Worm (Caenorhabditis elegans) whole organism, young adult: ENCODE measurements around the gene nhr-182.

Source experiments
- B0035.1 ChIP-seq: sonication (generic microtip); optimal IDR thresholded peaks from 2 replicates; lab custom pipeline; 2016; ENCODE audit warnings: missing genetic modification characterization, mild to moderate bottlenecking, missing compliant biosample characterization, missing genotype, missing genetic modification reagents
- B0336.3 ChIP-seq: fragments of 200-800 bp; sonication (Bioruptor generic); IDR thresholded peaks from 2 replicates; pipeline ENCODE4 v1.3.6; 2022; ENCODE audit warnings: missing genetic modification characterization, missing compliant biosample characterization
- C06A6.2 ChIP-seq: fragments of 200-800 bp; sonication (Bioruptor generic); conservative IDR thresholded peaks from 2 replicates; pipeline ENCODE4 v1.3.6; 2022; ENCODE audit warnings: missing genetic modification characterization, missing compliant biosample characterization
- F37B4.10 ChIP-seq: fragments of 200-800 bp; sonication (Bioruptor generic); IDR thresholded peaks from 2 replicates; pipeline ENCODE4 v1.3.6; 2022; ENCODE audit warnings: missing genetic modification characterization, missing compliant biosample characterization
- F55B11.4 ChIP-seq: sonication (generic microtip); optimal IDR thresholded peaks from 2 replicates; lab custom pipeline; 2016; ENCODE audit warnings: missing compliant biosample characterization, missing genetic modification characterization, borderline replicate concordance; ENCODE audit not compliant: insufficient read depth
- Y56A3A.18 ChIP-seq: fragments of 200-800 bp; sonication (Bioruptor generic); IDR thresholded peaks from 2 replicates; pipeline ENCODE4 v1.3.6; 2022; ENCODE audit warnings: missing genetic modification reagents, missing genetic modification characterization, missing compliant biosample characterization
- akir-1 ChIP-seq: fragments of 200-800 bp; sonication (Bioruptor generic); optimal IDR thresholded peaks from 2 replicates; lab custom pipeline; 2018; ENCODE audit warnings: mild to moderate bottlenecking, missing genetic modification characterization, moderate library complexity, missing compliant biosample characterization
- ama-1 ChIP-seq, 3 experiments: fragments of 150-350 bp in 1 of 3; sonication (generic microtip) in 2 of 3; optimal IDR thresholded peaks; 2 replicates each; lab custom pipeline; 2014 to 2018; ENCODE audit warnings: missing biosample characterization in 2 of 3, missing genetic modification characterization in 2 of 3, missing genetic modification reagents in 2 of 3
- atf-7 ChIP-seq: sonication (generic microtip); optimal IDR thresholded peaks from 2 replicates; lab custom pipeline; 2017; ENCODE audit warnings: mild to moderate bottlenecking, missing genetic modification characterization, missing compliant biosample characterization
- attf-5 ChIP-seq: fragments of 200-800 bp; sonication (Bioruptor generic); optimal IDR thresholded peaks from 2 replicates; lab custom pipeline; 2018; ENCODE audit warnings: mild to moderate bottlenecking, missing genetic modification characterization, missing compliant biosample characterization
- bed-1 ChIP-seq: fragments of 200-800 bp; sonication (Bioruptor generic); IDR thresholded peaks from 2 replicates; pipeline ENCODE4 v1.3.6; 2022; ENCODE audit warnings: missing genetic modification reagents, missing genetic modification characterization, missing compliant biosample characterization
- cebp-1 ChIP-seq, 2 experiments: fragments of 200-800 bp in 1 of 2; sonication (Bioruptor generic) in 1 of 2; sonication (generic microtip) in 1 of 2; IDR thresholded peaks in 1 of 2; optimal IDR thresholded peaks in 1 of 2; 2 replicates each; pipeline versions ENCODE4 v1.3.6 to Lab custom; 2017 to 2022; ENCODE audit warnings: missing compliant biosample characterization in 2 of 2, missing genetic modification characterization in 2 of 2, mild to moderate bottlenecking in 1 of 2, missing genetic modification reagents in 1 of 2, moderate library complexity in 1 of 2
- ceh-100 ChIP-seq: fragments of 200-800 bp; sonication (Bioruptor generic); IDR thresholded peaks from 2 replicates; pipeline ENCODE4 v1.3.6; 2022; ENCODE audit warnings: missing genetic modification reagents, missing genetic modification characterization, missing compliant biosample characterization
- ceh-27 ChIP-seq: fragments of 200-800 bp; sonication (Bioruptor generic); optimal IDR thresholded peaks from 2 replicates; lab custom pipeline; 2018; ENCODE audit warnings: mild to moderate bottlenecking, missing genetic modification characterization, moderate library complexity, missing compliant biosample characterization
- ceh-40 ChIP-seq: fragments of 200-800 bp; sonication (Bioruptor generic); IDR thresholded peaks from 2 replicates; pipeline ENCODE4 v1.3.6; 2022; ENCODE audit warnings: missing genetic modification characterization, missing compliant biosample characterization
- efl-1 ChIP-seq: fragments of 150-350 bp; optimal IDR thresholded peaks from 2 replicates; lab custom pipeline; 2014; ENCODE audit warnings: missing biosample characterization, missing genetic modification reagents, missing genetic modification characterization
- fkh-3 ChIP-seq: sonication (generic microtip); optimal IDR thresholded peaks from 2 replicates; lab custom pipeline; 2016; ENCODE audit warnings: mild to moderate bottlenecking, missing genetic modification characterization, missing compliant biosample characterization
- hmg-1.2 ChIP-seq: fragments of 200-800 bp; sonication (Bioruptor generic); IDR thresholded peaks from 2 replicates; pipeline ENCODE4 v1.3.6; 2022; ENCODE audit warnings: missing genetic modification reagents, missing genetic modification characterization, missing compliant biosample characterization
- lag-1 ChIP-seq: fragments of 200-800 bp; sonication (Bioruptor generic); IDR thresholded peaks from 2 replicates; pipeline ENCODE4 v1.3.6; 2022; ENCODE audit warnings: missing genetic modification reagents, missing genetic modification characterization, missing compliant biosample characterization
- lin-26 ChIP-seq: fragments of 200-800 bp; sonication (Bioruptor generic); IDR thresholded peaks from 2 replicates; pipeline ENCODE4 v1.3.6; 2022; ENCODE audit warnings: missing genetic modification reagents, missing genetic modification characterization, missing compliant biosample characterization
- lir-1 ChIP-seq: fragments of 200-800 bp; sonication (Bioruptor generic); conservative IDR thresholded peaks from 2 replicates; pipeline ENCODE4 v1.3.6; 2022; ENCODE audit warnings: missing genetic modification reagents, missing genetic modification characterization, missing compliant biosample characterization
- lsl-1 ChIP-seq: fragments of 200-800 bp; sonication (Bioruptor generic); optimal IDR thresholded peaks from 2 replicates; lab custom pipeline; 2018; ENCODE audit warnings: mild to moderate bottlenecking, missing genetic modification characterization, moderate library complexity, missing compliant biosample characterization
- lsy-27 ChIP-seq: sonication (generic microtip); optimal IDR thresholded peaks from 2 replicates; lab custom pipeline; 2017; ENCODE audit warnings: missing genetic modification characterization, mild to moderate bottlenecking, missing compliant biosample characterization, antibody characterized with exemption, missing genotype, borderline replicate concordance; ENCODE audit not compliant: insufficient read depth
- madf-3 ChIP-seq: fragments of 200-800 bp; sonication (Bioruptor generic); IDR thresholded peaks from 2 replicates; pipeline ENCODE4 v1.3.6; 2022; ENCODE audit warnings: missing genetic modification reagents, missing genetic modification characterization, missing compliant biosample characterization
- madf-8 ChIP-seq: fragments of 200-800 bp; sonication (Bioruptor generic); conservative IDR thresholded peaks from 2 replicates; pipeline ENCODE4 v1.3.6; 2022; ENCODE audit warnings: missing genetic modification reagents, missing genetic modification characterization, missing compliant biosample characterization
- mcd-1 ChIP-seq: fragments of 200-800 bp; sonication (Bioruptor generic); IDR thresholded peaks from 2 replicates; pipeline ENCODE4 v1.3.6; 2022; ENCODE audit warnings: missing genetic modification reagents, missing genetic modification characterization, missing compliant biosample characterization
- nfya-2 ChIP-seq: fragments of 200-800 bp; sonication (Bioruptor generic); IDR thresholded peaks from 2 replicates; pipeline ENCODE4 v1.3.6; 2022; ENCODE audit warnings: missing genetic modification reagents, missing genetic modification characterization, missing compliant biosample characterization
- nhr-27 ChIP-seq: fragments of 200-800 bp; sonication (Bioruptor generic); optimal IDR thresholded peaks from 2 replicates; lab custom pipeline; 2018; ENCODE audit warnings: mild to moderate bottlenecking, missing genetic modification characterization, moderate library complexity, missing compliant biosample characterization
- nhr-80 ChIP-seq: sonication (generic microtip); optimal IDR thresholded peaks from 2 replicates; lab custom pipeline; 2016; ENCODE audit warnings: missing genetic modification characterization, missing compliant biosample characterization
- pha-4 ChIP-seq: fragments of 150-350 bp; sonication (generic microtip); optimal IDR thresholded peaks from 2 replicates; lab custom pipeline; 2014; ENCODE audit warnings: missing biosample characterization, missing genetic modification reagents, missing genetic modification characterization
- rec-8 ChIP-seq, 2 experiments: sonication (generic microtip); optimal IDR thresholded peaks; 2 replicates each; lab custom pipeline; 2016; ENCODE audit warnings: mild to moderate bottlenecking in 2 of 2, missing genetic modification characterization in 2 of 2, missing genetic modification reagents in 2 of 2, missing genotype in 2 of 2, missing biosample characterization in 1 of 2, missing compliant biosample characterization in 1 of 2, moderate library complexity in 1 of 2
- repo-1 ChIP-seq: sonication (generic microtip); optimal IDR thresholded peaks from 2 replicates; lab custom pipeline; 2017; ENCODE audit warnings: mild to moderate bottlenecking, missing genetic modification characterization, missing compliant biosample characterization
- rpc-1 ChIP-seq, 2 experiments: fragments of 150-350 bp in 1 of 2; sonication (generic microtip) in 1 of 2; optimal IDR thresholded peaks; 2 replicates each; lab custom pipeline; 2014 to 2018; ENCODE audit warnings: missing biosample characterization in 1 of 2, missing genetic modification characterization in 1 of 2, missing genetic modification reagents in 1 of 2, missing genotype in 1 of 2
- sdz-38 ChIP-seq: sonication (generic microtip); optimal IDR thresholded peaks from 2 replicates; lab custom pipeline; 2016; ENCODE audit warnings: missing genotype, missing genetic modification characterization, missing compliant biosample characterization
- somi-1 ChIP-seq: fragments of 200-800 bp; sonication (Bioruptor generic); optimal IDR thresholded peaks from 2 replicates; lab custom pipeline; 2018; ENCODE audit warnings: mild to moderate bottlenecking, missing genetic modification characterization, missing compliant biosample characterization
- tbp1 ChIP-seq: fragments of 200-800 bp; sonication (Bioruptor generic); optimal IDR thresholded peaks from 2 replicates; lab custom pipeline; 2018; ENCODE audit warnings: mild to moderate bottlenecking, missing genetic modification characterization, missing compliant biosample characterization
- tbx-9 ChIP-seq: sonication (generic microtip); optimal IDR thresholded peaks from 2 replicates; lab custom pipeline; 2016; ENCODE audit warnings: borderline replicate concordance, missing genetic modification characterization, inconsistent platforms, missing compliant biosample characterization
- xnd-1 ChIP-seq: sonication (generic microtip); optimal IDR thresholded peaks from 2 replicates; lab custom pipeline; 2016; ENCODE audit warnings: missing genotype, missing genetic modification reagents, missing genetic modification characterization, missing compliant biosample characterization
- zfh-2 ChIP-seq: fragments of 200-800 bp; sonication (Bioruptor generic); conservative IDR thresholded peaks from 2 replicates; pipeline ENCODE4 v1.3.6; 2022; ENCODE audit warnings: missing genetic modification reagents, missing genetic modification characterization, missing compliant biosample characterization
- ztf-6 ChIP-seq: fragments of 200-800 bp; sonication (Bioruptor generic); IDR thresholded peaks from 2 replicates; pipeline ENCODE4 v1.3.6; 2022; ENCODE audit warnings: missing genetic modification reagents, missing genetic modification characterization, missing compliant biosample characterization

The nhr-182 gene

DNA sequence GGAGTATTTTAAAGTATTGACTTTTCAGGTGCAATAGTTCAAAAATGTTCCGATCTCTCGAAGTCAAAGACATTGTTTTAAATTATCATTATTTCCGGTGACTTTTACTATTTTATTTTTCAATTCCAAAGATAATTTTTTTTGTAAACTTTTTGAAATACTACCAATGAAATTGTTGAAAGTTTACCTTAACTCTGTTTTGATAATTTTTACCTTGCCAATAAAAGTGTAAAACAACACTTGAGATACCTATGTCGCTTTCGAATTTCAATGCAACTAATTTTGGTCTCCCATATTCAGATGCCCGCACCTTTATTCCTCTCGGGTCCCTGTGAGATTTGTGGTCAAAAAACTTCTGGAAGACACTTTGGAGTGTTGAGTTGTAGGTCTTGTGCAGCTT lies 34.6 kb downstream of the nhr-182 start, which contains the start of gene nhr-103:
Gene nhr-103 (plus strand): TSS at position 301 of the 400 bp plus-strand sequence.
- TF ChIP-seq bed-1 (no peak), rpc-1 (optimal IDR thresholded peaks at IDR 0.05; lab: Kevin White, UChicago) (no peak), rpc-1 (tag; optimal IDR thresholded peaks at IDR 0.05; lab: Kevin White, UChicago) (no peak), B0336.3 (GFP tag; lab: Robert Waterston, UW) (no peak), somi-1 (GFP tag; lab: Kevin White, UChicago) (no peak), rec-8 (tag; optimal IDR thresholded peaks at IDR 0.05; lab: Kevin White, UChicago) (no peak), ama-1 (optimal IDR thresholded peaks at IDR 0.05; lab: Kevin White, UChicago) (no peak), ama-1 (GFP tag; optimal IDR thresholded peaks at IDR 0.05; lab: Kevin White, UChicago) (no peak), akir-1 (GFP tag; lab: Kevin White, UChicago) (no peak), lir-1 (no peak), madf-3 (GFP tag; lab: Robert Waterston, UW) (no peak), lag-1 (GFP tag; lab: Robert Waterston, UW) (no peak), repo-1 (tag; lab: Kevin White, UChicago) (no peak), atf-7 (tag; lab: Kevin White, UChicago) (no peak), nhr-27 (no peak)

DNA sequence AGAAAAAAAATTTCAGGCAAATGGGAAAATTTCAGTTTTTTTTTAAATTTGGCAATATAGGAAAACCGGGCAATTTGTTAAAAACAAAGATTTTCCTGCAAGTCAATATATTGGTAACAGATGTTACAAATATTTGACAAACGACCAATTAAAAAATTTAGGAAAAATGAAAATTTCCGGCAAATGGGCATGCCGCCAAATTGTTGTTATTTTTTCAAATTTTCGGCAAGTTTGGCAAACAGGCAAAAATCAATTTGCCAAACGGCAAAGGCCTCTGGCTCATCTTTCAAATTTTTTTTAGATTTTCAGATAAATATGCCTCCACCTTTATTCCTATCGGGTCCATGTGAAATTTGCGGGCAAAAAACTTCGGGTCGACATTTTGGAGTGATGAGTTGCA lies 38.0 kb downstream of the nhr-182 start, which contains the start of gene nhr-128:
Gene nhr-128 (plus strand): TSS at position 301 of the 400 bp plus-strand sequence.
- TF ChIP-seq mcd-1 (GFP tag; lab: Robert Waterston, UW) (no peak), fkh-3 (no peak), B0035.1 (tag; lab: Kevin White, UChicago) (no peak), Y56A3A.18 (GFP tag; lab: Robert Waterston, UW) (no peak), F37B4.10 (GFP tag; lab: Robert Waterston, UW) (no peak), cebp-1 (GFP tag; IDR thresholded peaks at IDR 0.05; lab: Robert Waterston, UW) (no peak), cebp-1 (tag; optimal IDR thresholded peaks at IDR 0.05; lab: Kevin White, UChicago) (no peak)

DNA sequence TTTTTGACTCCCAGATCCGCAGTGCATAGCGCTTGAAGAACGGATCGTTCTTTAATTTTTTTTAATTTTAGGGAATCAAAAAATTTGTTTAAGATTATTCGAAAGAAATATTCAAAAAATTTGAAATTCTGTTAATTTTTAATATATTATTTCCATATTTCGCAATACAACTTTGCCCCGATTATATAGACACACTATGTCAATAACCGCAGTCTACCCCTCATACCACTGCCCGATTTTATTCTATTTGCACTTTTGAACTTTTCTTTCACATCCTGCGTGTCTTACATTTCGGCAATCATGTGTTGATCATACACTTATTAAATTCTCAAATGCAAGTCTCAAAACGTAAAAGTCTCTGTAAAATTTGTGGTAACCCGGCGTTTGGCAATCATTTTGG lies 40.9 kb downstream of the nhr-182 start, which contains the start of gene nhr-56:
Gene nhr-56 (plus strand): TSS at position 202 of the 400 bp plus-strand sequence.
- TF ChIP-seq hmg-1.2 (GFP tag; lab: Robert Waterston, UW) = peak; percentile 23; the same call in 1 of the 2 replicates
- TF ChIP-seq zfh-2 (GFP tag; lab: Robert Waterston, UW) = no peak
- TF ChIP-seq F55B11.4 = no peak
- TF ChIP-seq nhr-80 = peak; percentile 68
- no peak for TF ChIP-seq C06A6.2
- peak; percentile 17 for TF ChIP-seq ceh-27 (GFP tag; lab: Kevin White, UChicago)
- no peak for TF ChIP-seq nfya-2 (GFP tag; lab: Robert Waterston, UW)
- TF ChIP-seq ztf-6 (GFP tag; lab: Robert Waterston, UW) = no peak
- peak; percentile 91 for TF ChIP-seq attf-5
- TF ChIP-seq cebp-1 (GFP tag; IDR thresholded peaks at IDR 0.05; lab: Robert Waterston, UW) = peak; percentile 94
- peak; percentile 98 for TF ChIP-seq cebp-1 (tag; optimal IDR thresholded peaks at IDR 0.05; lab: Kevin White, UChicago)

DNA sequence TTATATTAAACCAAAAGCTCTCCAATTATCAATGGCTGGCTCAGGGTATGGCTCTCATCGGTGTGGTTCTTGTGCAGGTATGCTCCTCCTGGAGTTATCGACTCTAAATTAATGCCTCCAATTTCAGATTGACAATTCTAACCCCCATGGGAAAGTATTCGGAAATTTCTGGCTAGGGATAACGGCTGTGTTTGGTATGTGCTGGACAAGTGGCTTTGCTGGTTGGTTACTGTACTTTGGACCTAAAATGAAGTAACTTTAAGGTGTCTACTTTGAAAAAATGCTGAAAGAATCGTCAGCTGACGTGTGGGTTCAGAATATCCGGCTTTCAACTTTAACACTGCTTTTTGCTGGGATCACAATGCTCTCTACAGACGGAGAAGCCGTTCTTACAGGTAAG lies 42.8 kb downstream of the nhr-182 start:
- TF ChIP-seq xnd-1 (tag; lab: Kevin White, UChicago) (no peak), lin-26 (GFP tag; lab: Robert Waterston, UW) (no peak), madf-8 (GFP tag; lab: Robert Waterston, UW) (no peak), lag-1 (GFP tag; lab: Robert Waterston, UW) (no peak)

DNA sequence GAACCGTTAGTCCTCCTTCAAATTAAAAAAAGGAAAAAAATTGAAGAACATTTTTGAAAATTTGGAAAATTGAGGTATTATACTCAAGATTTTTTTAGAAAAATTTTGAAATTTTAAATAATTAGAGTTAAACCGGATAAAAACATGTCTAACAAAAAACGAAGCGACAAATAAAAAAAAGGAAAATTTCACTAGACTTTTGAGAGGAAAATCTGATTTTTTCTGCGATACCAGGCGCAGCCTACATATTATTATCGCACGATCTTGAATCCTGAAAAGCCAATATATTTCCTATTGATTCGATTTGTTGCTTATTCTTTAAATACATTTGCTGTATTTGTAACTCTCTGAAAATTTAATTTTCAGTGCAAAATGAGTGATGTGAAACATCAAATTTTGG lies 44.4 kb downstream of the nhr-182 start, which contains the start of gene nstp-8:
Gene nstp-8 (plus strand): TSS at position 301 of the 400 bp plus-strand sequence.
- TF ChIP-seq ceh-40 (GFP tag; lab: Robert Waterston, UW) (no peak), lsl-1 (GFP tag; lab: Kevin White, UChicago) (no peak), fkh-3 (no peak), lsy-27 (tag; lab: Kevin White, UChicago) (no peak), madf-8 (GFP tag; lab: Robert Waterston, UW) (no peak), tbp1 (GFP tag; lab: Kevin White, UChicago) (no peak), pha-4 (tag; lab: Kevin White, UChicago) (no peak), efl-1 (GFP tag; lab: Kevin White, UChicago) (no peak), ceh-100 (GFP tag; lab: Robert Waterston, UW) (no peak), tbx-9 (tag; lab: Kevin White, UChicago) (no peak), attf-5 (no peak), sdz-38 (no peak)
